Fruit fly (Drosophila melanogaster): Measurements from ENCODE around the gene alphaTub84B.

alphaTub84B gene

DNA sequence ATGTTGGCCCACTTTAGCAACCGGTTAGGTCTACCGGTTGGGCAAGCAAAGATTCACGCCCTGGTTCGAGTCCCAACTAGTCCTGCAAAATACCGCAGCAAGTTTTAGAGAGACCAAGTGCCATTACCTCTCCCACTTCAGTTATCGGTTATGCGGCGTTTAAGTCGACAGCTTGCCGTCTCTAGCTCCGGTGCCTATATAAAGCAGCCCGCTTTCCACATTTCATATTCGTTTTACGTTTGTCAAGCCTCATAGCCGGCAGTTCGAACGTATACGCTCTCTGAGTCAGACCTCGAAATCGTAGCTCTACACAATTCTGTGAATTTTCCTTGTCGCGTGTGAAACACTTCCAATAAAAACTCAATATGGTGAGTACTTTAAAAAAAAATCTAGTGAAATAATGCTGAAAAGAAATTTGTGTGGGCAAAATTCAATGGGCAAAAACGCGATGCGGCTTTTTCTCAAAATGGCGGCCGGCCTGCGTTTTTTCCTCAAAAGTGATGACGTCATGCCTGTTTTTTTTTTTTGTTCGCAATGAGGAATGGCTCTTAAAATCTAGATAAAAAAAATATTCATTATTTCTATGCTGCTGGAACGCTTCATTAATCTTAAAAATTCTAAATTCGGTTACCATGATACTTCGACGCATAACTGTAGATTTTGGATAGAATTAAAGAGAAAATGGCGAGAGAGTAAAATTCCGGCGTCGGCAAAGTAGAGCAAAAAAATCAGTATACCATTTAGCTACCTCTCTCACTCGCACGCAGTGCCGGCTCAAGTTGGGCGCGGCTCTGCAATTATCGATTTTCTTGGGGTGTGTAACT lies at the start of gene alphaTub84B:
TSS of gene alphaTub84B (plus strand) at position 223 of the 824 bp plus-strand sequence.
- TF ChIP-seq Snoo (tag; optimal IDR thresholded peaks at IDR 0.05) (peak; percentile 71), Pif1A (GFP tag; optimal IDR thresholded peaks at IDR 0.05) (peak; percentile 52), Ets98B (GFP tag; IDR thresholded peaks at IDR 0.05) (peak; percentile 70), CG4496 (GFP tag; IDR thresholded peaks at IDR 0.05) (peak; percentile 57; the same call in 1 of the 3 replicates), EcR (GFP tag; optimal IDR thresholded peaks at IDR 0.05) (peak; percentile 31), CG14655 (GFP tag; optimal IDR thresholded peaks at IDR 0.05) (no peak), CG13204 (GFP tag; optimal IDR thresholded peaks at IDR 0.05) (peak; percentile 61), CG8301 (tag; optimal IDR thresholded peaks at IDR 0.05) (peak; percentile 24), CG9948 (tag; optimal IDR thresholded peaks at IDR 0.05) (peak; percentile 4), fd96Ca (GFP tag; IDR thresholded peaks at IDR 0.05) (peak; percentile 54; the same call in 1 of the 3 replicates), CG34367 (tag; optimal IDR thresholded peaks at IDR 0.05) (peak; percentile 29), CG12605 (GFP tag; IDR thresholded peaks at IDR 0.05) (peak; percentile 54), D1 (tag; optimal IDR thresholded peaks at IDR 0.05) (no peak), rn (GFP tag; IDR thresholded peaks at IDR 0.05) (no peak), gl (tag; optimal IDR thresholded peaks at IDR 0.05) (peak; percentile 25), CG10348 (GFP tag; IDR thresholded peaks at IDR 0.05) (no peak), CG8159 (tag; optimal IDR thresholded peaks at IDR 0.05) (peak; percentile 27), CG15710 (tag; optimal IDR thresholded peaks at IDR 0.05) (peak; percentile 35), CG17806 (tag; optimal IDR thresholded peaks at IDR 0.05) (no peak), Pif1B (GFP tag; optimal IDR thresholded peaks at IDR 0.05) (peak; percentile 69), CG32121 (GFP tag; IDR thresholded peaks at IDR 0.05) (0 out of 2 replicates have a peak, but pooled peaks have one; percentile 24)

DNA sequence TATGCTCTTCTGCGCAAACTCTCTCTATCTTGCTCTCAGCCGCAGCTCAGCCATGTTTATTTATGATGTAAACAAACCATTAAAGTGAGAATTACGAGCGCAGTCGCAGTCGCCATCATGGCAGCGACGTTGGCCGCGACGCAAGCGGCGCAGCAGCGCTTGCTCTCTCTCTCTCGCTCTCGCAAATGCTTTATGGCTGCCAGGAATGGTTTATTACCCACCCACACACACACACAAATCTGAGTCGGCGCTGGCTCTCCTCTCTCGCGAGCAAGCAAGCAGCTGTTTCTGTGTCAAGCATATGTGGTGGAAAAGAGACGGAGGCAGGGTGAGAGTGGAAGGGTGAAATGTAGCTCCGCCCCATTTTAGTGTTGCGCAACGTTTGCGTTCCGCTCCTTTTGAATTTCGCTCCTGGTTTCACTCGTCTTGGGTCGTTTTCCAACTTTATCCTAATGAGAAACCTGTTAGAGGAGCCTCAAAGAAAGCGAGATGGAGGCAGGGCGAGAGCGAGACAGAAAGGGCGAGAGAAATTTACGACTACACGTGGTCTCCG lies 49.1 kb upstream of the alphaTub84B start:
- TF ChIP-seq CG14655 (GFP tag; optimal IDR thresholded peaks at IDR 0.05) = peak; percentile 8
- no peak for TF ChIP-seq gl (tag; optimal IDR thresholded peaks at IDR 0.05)
- no peak for TF ChIP-seq CG12605 (GFP tag; IDR thresholded peaks at IDR 0.05)
- TF ChIP-seq CG34367 (tag; optimal IDR thresholded peaks at IDR 0.05) = no peak
- peak; percentile 9; the same call in 1 of the 3 replicates for TF ChIP-seq CG4496 (GFP tag; IDR thresholded peaks at IDR 0.05)
- TF ChIP-seq rn (GFP tag; IDR thresholded peaks at IDR 0.05) = no peak
- TF ChIP-seq Pif1A (GFP tag; optimal IDR thresholded peaks at IDR 0.05) = peak; percentile 17
- no peak for TF ChIP-seq CG9948 (tag; optimal IDR thresholded peaks at IDR 0.05)
- TF ChIP-seq fd96Ca (GFP tag; IDR thresholded peaks at IDR 0.05) = peak; percentile 41; the same call in 1 of the 3 replicates
- no peak for TF ChIP-seq Ets98B (GFP tag; IDR thresholded peaks at IDR 0.05)
- no peak for TF ChIP-seq CG17806 (tag; optimal IDR thresholded peaks at IDR 0.05)
- no peak for TF ChIP-seq CG8301 (tag; optimal IDR thresholded peaks at IDR 0.05)
- no peak for TF ChIP-seq Snoo (tag; optimal IDR thresholded peaks at IDR 0.05)
- peak; percentile 7 for TF ChIP-seq Pif1B (GFP tag; optimal IDR thresholded peaks at IDR 0.05)
- no peak for TF ChIP-seq CG32121 (GFP tag; IDR thresholded peaks at IDR 0.05)
- no peak for TF ChIP-seq CG13204 (GFP tag; optimal IDR thresholded peaks at IDR 0.05)
- TF ChIP-seq CG8159 (tag; optimal IDR thresholded peaks at IDR 0.05) = peak; percentile 5

DNA sequence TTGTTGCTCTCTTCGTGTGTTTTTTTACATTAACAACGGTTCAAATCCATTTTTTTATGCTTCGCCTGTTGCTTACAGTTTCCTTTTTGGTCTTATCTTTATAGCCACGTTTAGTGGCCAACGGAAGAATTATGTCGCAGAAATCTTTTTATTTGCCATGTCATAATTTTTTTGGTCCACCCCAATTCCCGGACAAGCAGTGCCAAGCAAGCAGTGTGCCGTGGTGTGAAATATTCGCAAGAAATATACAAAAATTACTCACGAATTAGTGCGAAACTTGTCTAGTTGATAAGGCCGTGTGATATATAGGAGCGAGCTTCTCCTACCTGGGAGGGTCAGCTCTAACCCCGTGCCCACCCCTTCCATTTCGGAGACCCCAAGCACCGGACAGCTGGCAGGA lies 45.5 kb upstream of the alphaTub84B start:
- TF ChIP-seq CG13204 (GFP tag; optimal IDR thresholded peaks at IDR 0.05) (no peak), D1 (tag; optimal IDR thresholded peaks at IDR 0.05) (no peak), EcR (GFP tag; optimal IDR thresholded peaks at IDR 0.05) (no peak), CG14655 (GFP tag; optimal IDR thresholded peaks at IDR 0.05) (no peak), gl (tag; optimal IDR thresholded peaks at IDR 0.05) (no peak), Pif1A (GFP tag; optimal IDR thresholded peaks at IDR 0.05) (no peak), CG10348 (GFP tag; IDR thresholded peaks at IDR 0.05) (no peak), CG8159 (tag; optimal IDR thresholded peaks at IDR 0.05) (peak; percentile 72)

DNA sequence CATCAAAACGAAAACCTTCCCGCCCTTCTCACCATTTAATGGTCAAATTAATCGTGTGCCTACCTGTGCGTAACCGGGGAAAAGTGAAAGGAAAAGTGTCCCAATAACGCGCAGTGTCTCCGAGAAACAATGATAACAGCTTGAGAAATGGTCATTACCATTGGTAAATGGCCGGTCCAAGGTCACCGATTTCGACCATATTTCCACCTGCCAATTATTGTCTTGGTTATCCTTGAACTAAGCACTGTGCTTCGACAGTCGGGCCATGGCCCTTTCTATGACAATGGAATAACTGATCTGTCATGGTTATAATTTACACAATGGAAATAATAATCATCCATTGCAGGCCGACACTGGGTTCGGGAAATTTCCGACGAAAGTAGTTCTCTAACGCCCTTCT lies 42.4 kb upstream of the alphaTub84B start:
- TF ChIP-seq CG9948 (tag; optimal IDR thresholded peaks at IDR 0.05) = no peak
- no peak for TF ChIP-seq EcR (GFP tag; optimal IDR thresholded peaks at IDR 0.05)
- no peak for TF ChIP-seq CG10348 (GFP tag; IDR thresholded peaks at IDR 0.05)
- no peak for TF ChIP-seq Snoo (tag; optimal IDR thresholded peaks at IDR 0.05)
- no peak for TF ChIP-seq CG8301 (tag; optimal IDR thresholded peaks at IDR 0.05)
- no peak for TF ChIP-seq fd96Ca (GFP tag; IDR thresholded peaks at IDR 0.05)
- TF ChIP-seq CG17806 (tag; optimal IDR thresholded peaks at IDR 0.05) = no peak
- TF ChIP-seq CG13204 (GFP tag; optimal IDR thresholded peaks at IDR 0.05) = no peak
- no peak for TF ChIP-seq CG8159 (tag; optimal IDR thresholded peaks at IDR 0.05)
- TF ChIP-seq CG34367 (tag; optimal IDR thresholded peaks at IDR 0.05) = no peak
- TF ChIP-seq Pif1A (GFP tag; optimal IDR thresholded peaks at IDR 0.05) = no peak
- TF ChIP-seq Ets98B (GFP tag; IDR thresholded peaks at IDR 0.05) = no peak
- TF ChIP-seq CG15710 (tag; optimal IDR thresholded peaks at IDR 0.05) = no peak
- TF ChIP-seq CG12605 (GFP tag; IDR thresholded peaks at IDR 0.05) = no peak
- TF ChIP-seq CG14655 (GFP tag; optimal IDR thresholded peaks at IDR 0.05) = no peak
- TF ChIP-seq rn (GFP tag; IDR thresholded peaks at IDR 0.05) = no peak
- TF ChIP-seq D1 (tag; optimal IDR thresholded peaks at IDR 0.05) = no peak
- no peak for TF ChIP-seq gl (tag; optimal IDR thresholded peaks at IDR 0.05)

DNA sequence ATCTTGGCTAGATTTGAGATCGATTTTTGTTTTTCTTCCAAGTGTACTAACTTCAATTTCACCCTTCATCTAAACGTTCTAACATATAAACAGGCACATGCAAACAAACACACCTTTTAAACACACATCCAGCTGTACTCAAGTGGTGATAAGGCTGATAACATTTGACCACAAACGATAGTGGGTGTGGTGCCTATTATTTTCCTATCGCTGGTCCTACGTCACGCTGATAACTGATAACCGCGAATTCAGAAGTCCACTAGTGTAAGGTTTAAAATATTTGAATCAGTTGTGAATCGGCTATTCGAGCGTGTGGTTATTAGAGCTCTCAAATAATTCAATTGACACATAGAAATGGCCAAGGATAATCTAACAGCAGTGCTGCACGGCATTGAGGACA lies 34.2 kb upstream of the alphaTub84B start, which contains the start of gene Sodh1:
TSS of gene Sodh1 (plus strand) at position 94 of the 400 bp plus-strand sequence.
- no peak for TF ChIP-seq CG32121 (GFP tag; IDR thresholded peaks at IDR 0.05)
- TF ChIP-seq CG34367 (tag; optimal IDR thresholded peaks at IDR 0.05) = no peak
- TF ChIP-seq Ets98B (GFP tag; IDR thresholded peaks at IDR 0.05) = no peak
- no peak for TF ChIP-seq fd96Ca (GFP tag; IDR thresholded peaks at IDR 0.05)
- TF ChIP-seq rn (GFP tag; IDR thresholded peaks at IDR 0.05) = no peak
- no peak for TF ChIP-seq Snoo (tag; optimal IDR thresholded peaks at IDR 0.05)
- no peak for TF ChIP-seq Pif1A (GFP tag; optimal IDR thresholded peaks at IDR 0.05)
- TF ChIP-seq CG9948 (tag; optimal IDR thresholded peaks at IDR 0.05) = no peak
- no peak for TF ChIP-seq CG15710 (tag; optimal IDR thresholded peaks at IDR 0.05)
- no peak for TF ChIP-seq CG12605 (GFP tag; IDR thresholded peaks at IDR 0.05)
- TF ChIP-seq CG14655 (GFP tag; optimal IDR thresholded peaks at IDR 0.05) = no peak
- no peak for TF ChIP-seq CG13204 (GFP tag; optimal IDR thresholded peaks at IDR 0.05)
- TF ChIP-seq EcR (GFP tag; optimal IDR thresholded peaks at IDR 0.05) = no peak
- no peak for TF ChIP-seq D1 (tag; optimal IDR thresholded peaks at IDR 0.05)
- TF ChIP-seq Pif1B (GFP tag; optimal IDR thresholded peaks at IDR 0.05) = no peak
- TF ChIP-seq CG4496 (GFP tag; IDR thresholded peaks at IDR 0.05) = no peak
- TF ChIP-seq CG17806 (tag; optimal IDR thresholded peaks at IDR 0.05) = no peak
- TF ChIP-seq gl (tag; optimal IDR thresholded peaks at IDR 0.05) = no peak
- no peak for TF ChIP-seq CG10348 (GFP tag; IDR thresholded peaks at IDR 0.05)

All from whole organism, pupa.